Worm (Caenorhabditis elegans): ENCODE data around the gene srbc-67.

- no peak for TF ChIP-seq nhr-25 (tag; optimal IDR thresholded peaks at IDR 0.05; ENCODE audit: borderline replicate concordance, insufficient read depth)
- no peak for TF ChIP-seq nhr-77 (tag; optimal IDR thresholded peaks at IDR 0.05)
- no peak for TF ChIP-seq ama-1 (optimal IDR thresholded peaks at IDR 0.05)
- no peak for TF ChIP-seq lin-29 (GFP tag; IDR thresholded peaks at IDR 0.05)
- no peak for TF ChIP-seq hmg-1.1 (GFP tag; IDR thresholded peaks at IDR 0.05)
- no peak for TF ChIP-seq fkh-10 (GFP tag; optimal IDR thresholded peaks at IDR 0.05)
- TF ChIP-seq sdz-12 (GFP tag; optimal IDR thresholded peaks at IDR 0.05) = no peak
- no peak for TF ChIP-seq nhr-76 (tag; optimal IDR thresholded peaks at IDR 0.05)
These were observed 34.7 kb upstream of the srbc-67 start, which contains the start of gene grl-27 for ce11 chrV:3575759-3576158.
